Worm (Caenorhabditis elegans) whole organism, mixed stage, embryonic: ENCODE results near the gene Y58A7A.1.

Experiments used
- M03D4.4 ChIP-seq: sonication (generic microtip); optimal IDR thresholded peaks from 2 replicates; lab custom pipeline; 2017; ENCODE audit warnings: mild to moderate bottlenecking, missing genetic modification characterization, missing compliant biosample characterization
- bed-3 ChIP-seq: fragments of 200-800 bp; sonication (Bioruptor generic); optimal IDR thresholded peaks from 3 replicates; lab custom pipeline; 2018; ENCODE audit warnings: mild to moderate bottlenecking, missing genetic modification characterization, moderate library complexity, missing compliant biosample characterization
- blmp-1 ChIP-seq: fragments of 150-350 bp; optimal IDR thresholded peaks from 2 replicates; lab custom pipeline; 2014; ENCODE audit warnings: missing biosample characterization, missing genetic modification characterization
- ceh-39 ChIP-seq: fragments of 150-350 bp; optimal IDR thresholded peaks from 2 replicates; lab custom pipeline; 2014; ENCODE audit warnings: missing biosample characterization, missing genetic modification characterization
- ceh-43 ChIP-seq: fragments of 200-800 bp; sonication (Bioruptor generic); optimal IDR thresholded peaks from 2 replicates; lab custom pipeline; 2018; ENCODE audit warnings: mild to moderate bottlenecking, missing genetic modification characterization, moderate library complexity, missing compliant biosample characterization
- ceh-83 ChIP-seq: fragments of 200-800 bp; sonication (Bioruptor generic); optimal IDR thresholded peaks from 2 replicates; lab custom pipeline; 2018; ENCODE audit warnings: mild to moderate bottlenecking, missing genetic modification characterization, missing compliant biosample characterization
- cnd-1 ChIP-seq: fragments of 200-800 bp; sonication (Bioruptor generic); optimal IDR thresholded peaks from 2 replicates; lab custom pipeline; 2018; ENCODE audit warnings: mild to moderate bottlenecking, missing genetic modification characterization, missing compliant biosample characterization
- drap-1 ChIP-seq: fragments of 200-800 bp; sonication (Bioruptor generic); optimal IDR thresholded peaks from 3 replicates; lab custom pipeline; 2018; ENCODE audit warnings: mild to moderate bottlenecking, missing genetic modification characterization, missing compliant biosample characterization
- elt-1 ChIP-seq: sonication (generic microtip); optimal IDR thresholded peaks from 2 replicates; lab custom pipeline; 2017; ENCODE audit warnings: missing genetic modification characterization, mild to moderate bottlenecking, missing compliant biosample characterization, antibody characterized with exemption, moderate library complexity, borderline replicate concordance; ENCODE audit not compliant: insufficient read depth
- elt-3 ChIP-seq: fragments of 150-350 bp; optimal IDR thresholded peaks from 2 replicates; lab custom pipeline; 2014; ENCODE audit warnings: missing biosample characterization, missing genetic modification characterization
- flh-1 ChIP-seq: fragments of 200-800 bp; sonication (Bioruptor generic); optimal IDR thresholded peaks from 2 replicates; lab custom pipeline; 2018; ENCODE audit warnings: mild to moderate bottlenecking, missing genetic modification characterization, moderate library complexity, missing compliant biosample characterization
- ham-2 ChIP-seq: fragments of 200-800 bp; sonication (Bioruptor generic); optimal IDR thresholded peaks from 2 replicates; lab custom pipeline; 2018; ENCODE audit warnings: mild to moderate bottlenecking, missing genetic modification characterization, missing compliant biosample characterization
- hlh-1 ChIP-seq: fragments of 150-350 bp; optimal IDR thresholded peaks from 2 replicates; lab custom pipeline; 2014; ENCODE audit warnings: missing biosample characterization, missing genetic modification reagents, missing genetic modification characterization
- lin-13 ChIP-seq: fragments of 150-350 bp; optimal IDR thresholded peaks from 2 replicates; lab custom pipeline; 2014; ENCODE audit warnings: missing biosample characterization, missing genetic modification characterization
- lin-32 ChIP-seq: fragments of 200-800 bp; sonication (Bioruptor generic); optimal IDR thresholded peaks from 2 replicates; lab custom pipeline; 2018; ENCODE audit warnings: mild to moderate bottlenecking, missing genetic modification characterization, missing compliant biosample characterization
- lsy-2 ChIP-seq: fragments of 150-350 bp; optimal IDR thresholded peaks from 2 replicates; lab custom pipeline; 2014; ENCODE audit warnings: missing biosample characterization, missing genetic modification characterization
- mab-5 ChIP-seq: fragments of 150-350 bp; optimal IDR thresholded peaks from 2 replicates; lab custom pipeline; 2014; ENCODE audit warnings: missing biosample characterization, missing genetic modification characterization
- mep-1 ChIP-seq: fragments of 150-350 bp; optimal IDR thresholded peaks from 2 replicates; lab custom pipeline; 2017; ENCODE audit warnings: missing biosample characterization, missing genetic modification reagents, missing genetic modification characterization, inconsistent platforms
- mls-2 ChIP-seq: sonication (generic microtip); optimal IDR thresholded peaks from 2 replicates; lab custom pipeline; 2016; ENCODE audit warnings: mild to moderate bottlenecking, missing genetic modification characterization, moderate library complexity, missing compliant biosample characterization
- nhr-2 ChIP-seq: fragments of 150-350 bp; optimal IDR thresholded peaks from 2 replicates; lab custom pipeline; 2014; ENCODE audit warnings: missing biosample characterization, missing genetic modification characterization
- nhr-237 ChIP-seq: fragments of 150-350 bp; optimal IDR thresholded peaks from 2 replicates; lab custom pipeline; 2014; ENCODE audit warnings: missing biosample characterization, missing genetic modification characterization
- nhr-28 ChIP-seq: fragments of 150-350 bp; optimal IDR thresholded peaks from 2 replicates; lab custom pipeline; 2014; ENCODE audit warnings: missing biosample characterization, missing genetic modification characterization
- nhr-76 ChIP-seq: sonication (generic microtip); optimal IDR thresholded peaks from 2 replicates; lab custom pipeline; 2017; ENCODE audit warnings: missing biosample characterization, missing genetic modification characterization
- pha-4 ChIP-seq: fragments of 150-350 bp; optimal IDR thresholded peaks from 2 replicates; lab custom pipeline; 2018; ENCODE audit warnings: missing biosample characterization, missing genetic modification reagents, missing genetic modification characterization
- sem-2 ChIP-seq: fragments of 200-800 bp; sonication (Bioruptor generic); optimal IDR thresholded peaks from 2 replicates; lab custom pipeline; 2018; ENCODE audit warnings: mild to moderate bottlenecking, missing genetic modification characterization, missing compliant biosample characterization
- snpc-4 ChIP-seq: fragments of 150-350 bp; optimal IDR thresholded peaks from 2 replicates; lab custom pipeline; 2014; ENCODE audit warnings: missing biosample characterization, missing genetic modification characterization
- sptf-1 ChIP-seq: sonication (generic microtip); optimal IDR thresholded peaks from 2 replicates; lab custom pipeline; 2017; ENCODE audit warnings: mild to moderate bottlenecking, missing genetic modification characterization, moderate library complexity, missing compliant biosample characterization
- unc-120 ChIP-seq: sonication (generic microtip); optimal IDR thresholded peaks from 2 replicates; lab custom pipeline; 2017; ENCODE audit warnings: missing genetic modification characterization, missing compliant biosample characterization; ENCODE audit not compliant: poor library complexity, severe bottlenecking
- unc-39 ChIP-seq: fragments of 150-350 bp; optimal IDR thresholded peaks from 2 replicates; lab custom pipeline; 2014; ENCODE audit warnings: missing biosample characterization, missing genetic modification characterization
- zip-8 ChIP-seq: fragments of 150-350 bp; optimal IDR thresholded peaks from 2 replicates; lab custom pipeline; 2014; ENCODE audit warnings: missing biosample characterization, missing genetic modification characterization
- ztf-11 ChIP-seq: fragments of 150-350 bp; optimal IDR thresholded peaks from 2 replicates; lab custom pipeline; 2014; ENCODE audit warnings: missing biosample characterization, missing genetic modification characterization

The Y58A7A.1 gene

DNA sequence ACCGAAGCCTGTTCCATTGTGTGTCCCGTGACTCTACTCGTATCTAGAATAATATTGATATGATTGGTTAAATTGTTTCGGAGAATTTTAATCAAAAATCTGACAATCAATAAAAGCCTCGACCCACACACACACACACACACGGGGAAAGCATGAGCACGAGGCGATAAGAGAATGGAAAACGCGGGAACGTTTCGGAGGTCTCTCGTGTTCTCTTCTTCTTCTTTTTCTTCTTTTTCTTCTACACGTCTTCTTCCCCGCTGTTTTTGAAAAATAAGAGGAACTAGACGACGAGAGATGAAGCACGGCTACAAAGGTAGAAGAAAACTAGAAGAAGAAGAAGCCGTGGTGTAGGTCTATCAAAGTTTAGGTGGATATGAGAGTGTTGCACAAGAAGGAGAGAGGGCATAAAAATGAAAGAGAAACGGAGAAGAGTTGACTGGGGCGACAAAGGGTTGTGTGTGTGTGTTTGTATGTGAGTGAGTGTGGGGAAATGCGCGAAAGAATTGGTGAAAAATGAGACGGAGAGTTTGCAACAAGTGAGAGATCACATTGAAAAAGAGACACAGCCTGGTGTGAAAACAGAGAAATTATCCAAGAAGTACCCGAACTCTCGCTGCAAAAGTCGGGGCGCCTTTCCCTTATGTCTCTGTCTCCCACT lies 4.4 kb downstream of the Y58A7A.1 start, which contains the start of gene mlk-1 (continued):
- TF ChIP-seq nhr-76 (tag; lab: Kevin White, UChicago): no peak
- peak; percentile 48 for TF ChIP-seq unc-120 (tag; lab: Kevin White, UChicago)
- TF ChIP-seq sem-2 (GFP tag; lab: Kevin White, UChicago): no peak
- no peak for TF ChIP-seq elt-1 (tag; lab: Kevin White, UChicago)
- TF ChIP-seq elt-3 (tag; lab: Kevin White, UChicago): no peak
- peak; percentile 41 for TF ChIP-seq mls-2 (tag; lab: Kevin White, UChicago)
- TF ChIP-seq, all 35 proteins: peak for 6

DNA sequence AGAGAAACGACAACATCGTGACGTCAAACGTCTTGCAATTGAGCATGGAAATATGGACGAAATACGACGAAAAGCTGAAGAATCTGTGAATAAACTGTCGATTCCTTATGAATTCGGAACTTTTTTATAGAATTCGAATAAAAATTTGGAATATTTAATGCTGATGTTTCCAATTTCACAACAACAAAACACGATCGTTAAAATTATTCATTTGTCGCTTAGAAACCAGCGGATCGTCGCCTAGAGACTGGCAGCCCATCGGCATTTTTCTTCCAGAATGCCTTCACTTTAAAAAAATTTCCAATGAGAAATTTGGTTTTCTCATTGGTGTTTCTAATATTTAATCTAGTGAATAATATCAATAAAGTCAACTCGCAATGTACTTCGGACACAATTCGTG lies 16.0 kb downstream of the Y58A7A.1 start, which contains the start of gene cwp-4:
Gene cwp-4 (plus strand): TSS at position 301 of the 400 bp plus-strand sequence.
- TF ChIP-seq hlh-1 (no peak), ztf-11 (tag; lab: Kevin White, UChicago) (no peak), lin-13 (tag; lab: Kevin White, UChicago) (no peak), bed-3 (GFP tag; lab: Kevin White, UChicago) (no peak), ham-2 (GFP tag; lab: Kevin White, UChicago) (no peak), nhr-28 (tag; lab: Kevin White, UChicago) (no peak), blmp-1 (tag; lab: Kevin White, UChicago) (no peak), ceh-83 (GFP tag; lab: Kevin White, UChicago) (no peak), mls-2 (tag; lab: Kevin White, UChicago) (no peak), flh-1 (GFP tag; lab: Kevin White, UChicago) (no peak), M03D4.4 (tag; lab: Kevin White, UChicago) (no peak), unc-39 (tag; lab: Kevin White, UChicago) (no peak), nhr-76 (tag; lab: Kevin White, UChicago) (no peak), nhr-2 (tag; lab: Kevin White, UChicago) (no peak), cnd-1 (tag; lab: Kevin White, UChicago) (no peak), drap-1 (GFP tag; lab: Kevin White, UChicago) (no peak)

DNA sequence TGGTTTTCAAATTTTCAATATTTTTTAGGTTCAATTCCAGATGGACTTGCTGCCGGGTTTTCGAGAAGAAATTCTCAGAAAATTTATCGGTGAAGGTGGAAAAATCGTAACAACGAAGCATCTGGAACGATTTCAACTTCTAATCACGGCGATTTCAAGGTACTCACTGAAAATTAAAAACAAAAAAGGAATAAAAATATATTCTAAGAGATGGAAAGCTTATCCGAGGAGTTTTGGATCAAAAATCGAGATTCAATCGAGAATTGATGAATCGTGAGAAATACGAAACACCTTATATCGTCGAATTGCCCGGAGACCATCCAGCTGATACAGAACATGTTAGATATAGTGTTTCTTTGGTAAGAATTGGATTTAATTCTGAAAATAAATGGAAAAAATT lies 17.1 kb downstream of the Y58A7A.1 start, which contains the start of gene K11D12.12:
Gene K11D12.12 (plus strand): TSS at position 29 of the 400 bp plus-strand sequence.
- TF ChIP-seq flh-1 (GFP tag; lab: Kevin White, UChicago): no peak
- TF ChIP-seq ceh-43 (GFP tag; lab: Kevin White, UChicago): no peak
- TF ChIP-seq mab-5 (tag; lab: Kevin White, UChicago): no peak
- TF ChIP-seq zip-8 (tag; lab: Kevin White, UChicago): no peak
- no peak for TF ChIP-seq bed-3 (GFP tag; lab: Kevin White, UChicago)
- TF ChIP-seq nhr-2 (tag; lab: Kevin White, UChicago): no peak
- no peak for TF ChIP-seq sem-2 (GFP tag; lab: Kevin White, UChicago)

- no peak for TF ChIP-seq M03D4.4 (tag; lab: Kevin White, UChicago)
- no peak for TF ChIP-seq nhr-2 (tag; lab: Kevin White, UChicago)
- no peak for TF ChIP-seq ham-2 (GFP tag; lab: Kevin White, UChicago)
- TF ChIP-seq lin-32 (GFP tag; lab: Kevin White, UChicago): no peak
- TF ChIP-seq mep-1: no peak
- no peak for TF ChIP-seq ceh-39
- no peak for TF ChIP-seq flh-1 (GFP tag; lab: Kevin White, UChicago)
- no peak for TF ChIP-seq nhr-237 (tag; lab: Kevin White, UChicago)
- no peak for TF ChIP-seq pha-4
- TF ChIP-seq mls-2 (tag; lab: Kevin White, UChicago): no peak
- no peak for TF ChIP-seq ztf-11 (tag; lab: Kevin White, UChicago)
- no peak for TF ChIP-seq snpc-4 (tag; lab: Kevin White, UChicago)
- no peak for TF ChIP-seq ceh-43 (GFP tag; lab: Kevin White, UChicago)
- no peak for TF ChIP-seq lsy-2 (tag; lab: Kevin White, UChicago)
- TF ChIP-seq ceh-83 (GFP tag; lab: Kevin White, UChicago): no peak
- no peak for TF ChIP-seq sem-2 (GFP tag; lab: Kevin White, UChicago)
- no peak for TF ChIP-seq sptf-1 (tag; lab: Kevin White, UChicago)
- TF ChIP-seq hlh-1: no peak
- TF ChIP-seq drap-1 (GFP tag; lab: Kevin White, UChicago): no peak
- no peak for TF ChIP-seq unc-120 (tag; lab: Kevin White, UChicago)
Measured at ce11 chrV:5050073-5050599, 19.2 kb downstream of the Y58A7A.1 start.
